Fruit fly (Drosophila melanogaster): ENCODE results near the gene ouib.

ouib gene

DNA sequence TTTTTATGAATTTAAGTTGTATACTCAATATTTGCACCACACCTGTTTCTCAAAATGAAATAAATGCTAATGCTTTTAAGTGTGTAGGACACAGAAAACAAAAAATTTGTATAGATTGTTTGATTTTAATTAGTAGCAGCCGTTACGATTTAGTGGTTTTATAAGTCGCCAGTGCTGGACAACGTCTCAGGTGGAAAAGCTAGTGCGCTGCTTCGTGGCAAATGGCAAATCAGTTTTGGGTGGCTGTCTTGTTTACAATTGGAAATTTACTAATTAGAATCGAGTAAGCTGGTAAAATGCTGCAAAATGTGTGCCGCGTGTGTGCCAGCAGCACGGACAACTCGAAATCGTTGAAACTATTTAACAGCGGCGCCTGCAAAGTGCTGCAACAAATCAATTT lies 1.4 kb downstream of the ouib start, which contains the start of gene CG8159:
Gene CG8159, plus strand, starts transcription at position 223 of the 400 bp plus-strand sequence.
- TF ChIP-seq Sin3A (optimal IDR thresholded peaks at IDR 0.05) = no peak
- no peak for TF ChIP-seq insv (optimal IDR thresholded peaks at IDR 0.05)
- no peak for TF ChIP-seq psq (optimal IDR thresholded peaks at IDR 0.05)
- TF ChIP-seq ttk (optimal IDR thresholded peaks at IDR 0.05) = no peak
- no peak for TF ChIP-seq Myc (optimal IDR thresholded peaks at IDR 0.05)
- TF ChIP-seq h (optimal IDR thresholded peaks at IDR 0.05) = no peak

DNA sequence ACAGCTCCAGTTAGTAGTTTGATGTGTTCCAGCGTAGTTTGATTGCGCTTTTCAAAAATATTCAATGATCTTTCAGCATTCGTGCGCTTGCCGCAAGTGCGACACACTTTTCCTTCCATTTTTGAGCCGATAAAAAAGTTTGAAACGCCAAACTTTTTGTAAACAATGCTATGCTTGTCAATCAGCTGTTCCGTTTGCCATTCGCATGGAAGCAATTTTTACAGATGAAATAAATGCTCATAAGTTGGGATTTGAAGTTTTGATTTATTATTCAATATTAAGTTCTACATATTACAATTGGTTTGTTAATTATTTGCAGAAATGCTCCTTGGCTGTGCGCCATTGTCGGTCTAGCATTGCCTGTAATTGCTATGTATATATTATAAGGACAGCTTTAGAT lies 4.3 kb downstream of the ouib start, which contains the start of gene ranshi:
Gene ranshi, minus strand, starts transcription at position 152 of the 400 bp plus-strand sequence.
- TF ChIP-seq Myc (optimal IDR thresholded peaks at IDR 0.05) = no peak
- TF ChIP-seq ttk (optimal IDR thresholded peaks at IDR 0.05) = no peak
- TF ChIP-seq psq (optimal IDR thresholded peaks at IDR 0.05) = no peak

DNA sequence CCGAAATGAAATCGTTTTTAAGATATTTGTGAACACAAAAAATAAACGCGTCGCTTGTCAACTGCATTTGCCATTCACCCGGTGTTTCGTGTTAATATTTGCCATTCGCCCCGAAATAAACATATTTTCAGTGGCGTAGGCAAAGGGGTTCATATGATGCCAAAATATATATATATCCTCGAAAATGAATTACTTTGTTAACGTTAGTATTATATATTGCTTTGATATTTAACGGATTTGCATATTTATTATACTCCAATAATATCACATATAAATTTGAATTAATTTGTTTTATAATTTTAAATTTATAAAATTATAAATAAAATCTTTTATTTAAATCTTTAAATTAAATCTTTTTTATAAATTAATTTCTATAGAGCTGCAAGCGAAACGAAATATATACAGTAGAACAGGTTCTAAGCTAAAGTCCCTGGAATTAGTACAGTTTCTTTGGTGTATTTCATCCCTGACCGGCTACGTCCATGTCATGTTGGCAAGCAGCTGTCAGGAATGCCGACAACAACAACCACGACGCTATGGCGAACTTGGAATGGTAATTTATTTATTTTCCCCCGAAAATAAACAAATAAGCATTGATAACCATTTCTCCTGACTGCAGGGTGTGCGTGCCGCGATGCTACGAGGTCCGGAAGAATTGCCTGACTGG lies 6.5 kb downstream of the ouib start, which contains the start of the genes M1BP and CG8202:
Gene M1BP, minus strand, starts transcription at position 102 of the 667 bp plus-strand sequence.
Gene CG8202, plus strand, starts transcription at position 495 of the 667 bp plus-strand sequence.
- no peak for TF ChIP-seq insv (optimal IDR thresholded peaks at IDR 0.05)
- no peak for TF ChIP-seq psq (optimal IDR thresholded peaks at IDR 0.05)
- TF ChIP-seq Myc (optimal IDR thresholded peaks at IDR 0.05) = no peak
- TF ChIP-seq ttk (optimal IDR thresholded peaks at IDR 0.05) = no peak
- no peak for TF ChIP-seq h (optimal IDR thresholded peaks at IDR 0.05)
- no peak for TF ChIP-seq Sin3A (optimal IDR thresholded peaks at IDR 0.05)

DNA sequence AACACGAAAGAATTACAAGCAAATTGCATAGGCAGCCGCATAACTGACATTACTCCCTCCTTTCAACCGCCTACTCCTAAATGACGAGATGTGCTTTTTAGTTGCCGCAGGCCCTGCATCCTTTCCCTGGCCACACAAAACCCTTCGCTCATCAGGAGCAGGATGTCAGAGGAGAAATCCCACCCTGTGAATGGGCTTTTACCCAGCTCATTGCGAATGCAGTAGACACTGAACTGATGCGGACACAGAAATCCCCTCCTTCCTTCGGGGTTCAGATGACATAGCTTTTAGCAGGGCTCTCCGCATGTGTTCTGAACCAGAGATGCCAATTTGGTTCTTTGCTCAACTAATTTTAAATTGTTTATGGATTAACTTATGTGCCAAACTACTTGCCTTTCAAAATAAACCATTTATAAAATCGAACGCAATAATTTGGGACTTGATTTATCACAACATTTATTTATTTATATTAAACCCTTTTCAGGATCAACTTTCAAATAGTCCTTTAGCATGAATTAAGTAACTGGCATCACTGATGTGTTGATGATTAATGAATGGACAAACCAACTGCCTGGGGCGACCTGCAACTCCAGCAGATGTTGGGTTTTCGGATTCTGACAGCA lies 14.0 kb downstream of the ouib start:
- no peak for TF ChIP-seq ttk (optimal IDR thresholded peaks at IDR 0.05)
- no peak for TF ChIP-seq h (optimal IDR thresholded peaks at IDR 0.05)
- no peak for TF ChIP-seq Myc (optimal IDR thresholded peaks at IDR 0.05)
- no peak for TF ChIP-seq Sin3A (optimal IDR thresholded peaks at IDR 0.05)
- no peak for TF ChIP-seq insv (optimal IDR thresholded peaks at IDR 0.05)
- TF ChIP-seq psq (optimal IDR thresholded peaks at IDR 0.05) = no peak

DNA sequence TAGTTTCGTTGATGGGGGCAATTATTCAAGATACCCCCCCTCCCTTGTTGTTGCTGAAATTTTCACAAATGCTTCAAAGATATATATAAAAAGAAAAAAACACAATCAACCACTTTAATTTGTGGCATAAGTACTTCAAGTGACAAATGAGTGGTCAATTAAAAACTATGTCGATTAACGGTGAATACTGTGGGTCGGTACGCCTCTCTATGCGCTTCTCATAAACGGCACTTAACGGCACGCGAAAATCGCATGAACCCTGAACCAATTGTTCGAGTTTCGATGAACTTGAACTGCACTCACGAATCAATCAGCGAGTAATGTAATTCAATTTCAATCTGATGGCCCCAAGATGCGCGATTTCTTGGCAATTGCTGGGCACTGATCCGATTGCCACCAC lies 14.8 kb downstream of the ouib start:
- no peak for TF ChIP-seq Myc (optimal IDR thresholded peaks at IDR 0.05)
- TF ChIP-seq h (optimal IDR thresholded peaks at IDR 0.05) = no peak
- no peak for TF ChIP-seq insv (optimal IDR thresholded peaks at IDR 0.05)
- no peak for TF ChIP-seq Sin3A (optimal IDR thresholded peaks at IDR 0.05)
- no peak for TF ChIP-seq psq (optimal IDR thresholded peaks at IDR 0.05)
- TF ChIP-seq ttk (optimal IDR thresholded peaks at IDR 0.05) = no peak

DNA sequence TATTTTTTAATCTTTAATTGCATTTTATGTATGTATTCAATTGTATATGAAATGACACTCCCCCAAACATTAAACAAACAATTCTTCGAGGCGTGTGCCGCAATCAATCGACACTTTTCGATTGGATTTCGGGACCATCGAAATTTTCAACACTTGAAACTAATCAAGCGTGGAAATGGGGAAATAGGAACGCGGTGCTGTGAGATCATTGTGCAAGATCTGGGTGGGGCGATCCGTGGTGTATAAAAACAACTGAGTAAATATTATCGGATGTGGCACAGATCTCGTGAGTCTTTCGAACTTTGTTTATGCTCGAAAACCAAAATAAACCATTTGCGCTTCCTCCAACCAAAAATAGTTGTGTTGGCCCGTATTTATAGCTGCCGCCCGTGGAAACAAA lies 16.0 kb downstream of the ouib start:
- no peak for TF ChIP-seq ttk (optimal IDR thresholded peaks at IDR 0.05)
- TF ChIP-seq insv (optimal IDR thresholded peaks at IDR 0.05) = no peak
- no peak for TF ChIP-seq psq (optimal IDR thresholded peaks at IDR 0.05)
- no peak for TF ChIP-seq Sin3A (optimal IDR thresholded peaks at IDR 0.05)
- TF ChIP-seq h (optimal IDR thresholded peaks at IDR 0.05) = no peak
- no peak for TF ChIP-seq Myc (optimal IDR thresholded peaks at IDR 0.05)

DNA sequence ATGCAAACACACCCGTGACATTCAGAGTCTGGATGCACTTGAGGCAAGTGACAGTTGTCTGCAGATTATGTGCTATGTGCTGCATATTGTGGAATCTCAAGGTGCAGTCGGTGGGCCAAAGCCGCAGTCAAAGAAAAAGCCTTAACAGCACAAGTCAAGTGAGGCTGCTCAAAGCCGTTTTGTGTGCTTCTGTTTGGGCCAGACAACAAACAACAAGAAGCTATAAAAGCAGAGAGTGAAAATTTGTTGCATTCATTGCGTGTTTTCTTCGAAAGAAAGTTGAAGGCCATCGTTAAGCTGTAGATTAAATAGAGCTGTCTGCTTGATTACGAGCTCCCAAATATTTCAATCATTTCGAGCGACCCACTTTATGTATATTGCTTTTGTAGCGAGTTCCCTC lies 16.7 kb downstream of the ouib start:
- TF ChIP-seq psq (optimal IDR thresholded peaks at IDR 0.05) (no peak), ttk (optimal IDR thresholded peaks at IDR 0.05) (no peak), h (optimal IDR thresholded peaks at IDR 0.05) (no peak), Sin3A (optimal IDR thresholded peaks at IDR 0.05) (no peak), Myc (optimal IDR thresholded peaks at IDR 0.05) (no peak), insv (optimal IDR thresholded peaks at IDR 0.05) (no peak)

DNA sequence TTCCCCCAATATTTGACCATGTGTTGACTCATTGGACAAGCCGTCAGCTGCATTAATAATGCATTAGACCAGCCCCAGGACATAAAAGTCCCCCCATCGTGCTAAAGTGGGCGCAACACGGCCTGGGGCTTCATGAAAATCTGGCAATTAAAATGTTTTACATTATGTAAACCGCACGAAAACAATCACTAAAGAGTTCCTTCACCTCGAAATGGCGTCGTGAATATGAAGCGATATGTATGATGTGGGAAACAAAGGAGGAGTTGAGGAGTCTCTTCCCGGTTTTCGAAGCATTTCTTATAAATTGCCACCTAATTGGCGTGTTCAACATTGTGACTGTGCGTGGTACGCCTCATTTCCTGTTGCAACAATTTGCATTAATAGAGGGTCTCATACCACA lies 17.4 kb downstream of the ouib start:
- TF ChIP-seq ttk (optimal IDR thresholded peaks at IDR 0.05) (no peak), Sin3A (optimal IDR thresholded peaks at IDR 0.05) (no peak), psq (optimal IDR thresholded peaks at IDR 0.05) (no peak), insv (optimal IDR thresholded peaks at IDR 0.05) (no peak), h (optimal IDR thresholded peaks at IDR 0.05) (no peak), Myc (optimal IDR thresholded peaks at IDR 0.05) (no peak)

DNA sequence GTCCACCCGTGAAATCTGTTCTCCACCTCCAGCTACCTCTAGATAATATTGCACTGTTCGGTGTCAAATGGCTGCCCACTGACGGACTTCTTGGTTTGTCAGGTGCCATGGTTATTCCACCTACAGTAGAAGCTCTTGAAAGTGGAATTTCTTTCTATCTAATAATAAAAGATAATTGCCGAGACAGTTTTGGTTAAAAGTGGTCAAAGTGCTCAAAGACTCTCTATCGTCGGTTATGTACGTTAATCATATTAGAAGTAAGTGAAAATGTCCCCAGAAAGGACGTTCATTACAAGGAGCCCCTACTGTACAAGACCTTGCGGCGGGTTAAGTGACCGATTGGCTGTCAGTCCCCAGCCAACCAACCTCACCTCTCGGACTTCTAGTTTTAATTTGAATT lies 18.9 kb downstream of the ouib start:
- TF ChIP-seq ttk (optimal IDR thresholded peaks at IDR 0.05) (no peak), insv (optimal IDR thresholded peaks at IDR 0.05) (no peak), Sin3A (optimal IDR thresholded peaks at IDR 0.05) (no peak), psq (optimal IDR thresholded peaks at IDR 0.05) (no peak), h (optimal IDR thresholded peaks at IDR 0.05) (no peak), Myc (optimal IDR thresholded peaks at IDR 0.05) (no peak)

DNA sequence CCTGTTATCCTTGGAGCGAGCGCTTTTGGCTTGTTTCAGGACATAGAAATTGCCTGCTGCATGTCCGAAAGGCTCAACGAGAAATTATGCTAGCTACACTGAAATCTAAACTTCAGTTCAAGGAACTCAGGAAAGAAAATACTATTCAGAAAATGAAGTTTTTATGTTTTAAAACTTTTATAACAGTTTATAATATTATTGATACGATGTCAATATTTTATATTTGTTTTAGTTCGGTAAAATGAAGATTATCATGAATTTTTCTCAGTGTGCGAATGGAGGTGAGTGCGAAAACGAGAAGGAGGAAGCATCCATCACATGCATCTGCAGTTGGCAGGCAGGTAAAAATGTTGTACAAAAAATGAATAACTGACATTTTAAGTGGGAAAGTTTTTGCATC lies 21.1 kb downstream of the ouib start:
- TF ChIP-seq h (optimal IDR thresholded peaks at IDR 0.05) = no peak
- TF ChIP-seq ttk (optimal IDR thresholded peaks at IDR 0.05) = no peak
- no peak for TF ChIP-seq Myc (optimal IDR thresholded peaks at IDR 0.05)
- no peak for TF ChIP-seq insv (optimal IDR thresholded peaks at IDR 0.05)
- no peak for TF ChIP-seq psq (optimal IDR thresholded peaks at IDR 0.05)
- TF ChIP-seq Sin3A (optimal IDR thresholded peaks at IDR 0.05) = no peak

DNA sequence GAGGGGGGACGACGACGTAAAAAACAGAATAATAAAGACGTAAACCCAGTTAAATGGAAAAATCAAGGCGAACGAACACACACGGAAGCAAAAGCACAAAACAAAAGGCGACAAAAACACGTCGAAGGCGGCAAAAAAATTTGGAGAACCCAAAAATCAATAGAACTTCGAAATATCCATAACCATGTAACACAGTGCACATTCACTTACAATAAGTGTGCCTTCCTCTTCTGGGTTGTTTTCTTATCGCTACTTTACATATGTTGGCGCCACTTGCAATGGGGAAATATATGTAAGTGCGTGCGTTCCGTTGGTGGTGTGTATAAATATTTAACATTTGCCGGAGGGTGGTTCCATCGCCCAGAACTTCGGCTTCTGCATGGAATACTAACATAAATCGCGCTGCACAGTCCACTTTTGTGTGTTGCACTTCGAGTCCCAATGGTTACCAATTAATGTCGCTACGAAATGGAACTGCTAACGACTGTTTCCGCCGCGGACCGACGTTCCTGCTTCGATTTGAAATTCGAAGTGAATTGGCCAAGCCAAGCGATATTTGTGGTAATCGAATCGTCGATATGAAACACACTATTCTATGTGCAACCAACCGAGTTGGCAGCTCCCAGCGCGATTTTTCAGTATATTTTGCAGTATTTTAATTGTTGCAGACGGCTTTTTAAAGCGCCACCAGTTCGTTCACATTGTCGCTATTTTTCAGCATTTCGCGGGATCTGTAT lies 22.0 kb downstream of the ouib start, which contains the start of the genes CG9801 and Nasp:
Gene CG9801, minus strand, starts transcription at position 542 of the 737 bp plus-strand sequence.
Gene Nasp, plus strand, starts transcription at position 665 of the 737 bp plus-strand sequence.
- TF ChIP-seq insv (optimal IDR thresholded peaks at IDR 0.05) (no peak), Myc (optimal IDR thresholded peaks at IDR 0.05) (no peak), psq (optimal IDR thresholded peaks at IDR 0.05) (no peak), h (optimal IDR thresholded peaks at IDR 0.05) (no peak), Sin3A (optimal IDR thresholded peaks at IDR 0.05) (no peak), ttk (optimal IDR thresholded peaks at IDR 0.05) (no peak)

Data from Kc167 (cell line).